Worm (Caenorhabditis elegans) whole organism, early embryonic: ENCODE results near the gene H06I04.3.

Experiments
- aly-1 ChIP-seq: sonication (generic microtip); optimal IDR thresholded peaks from 2 replicates; lab custom pipeline; 2016; ENCODE audit warnings: missing genetic modification characterization, missing compliant biosample characterization
- ama-1 ChIP-seq: fragments of 150-350 bp; optimal IDR thresholded peaks from 2 replicates; lab custom pipeline; 2014
- ceh-13 ChIP-seq: fragments of 200-800 bp; sonication (Bioruptor generic); optimal IDR thresholded peaks from 2 replicates; lab custom pipeline; 2018; ENCODE audit warnings: mild to moderate bottlenecking, missing genetic modification characterization, missing compliant biosample characterization
- tbx-37 ChIP-seq: fragments of 200-800 bp; sonication (Bioruptor generic); conservative IDR thresholded peaks from 2 replicates; pipeline ENCODE4 v1.3.6; 2022; ENCODE audit warnings: missing genetic modification reagents, missing genetic modification characterization, missing compliant biosample characterization

ce11 chrIII:3040735-3041439, 29.4 kb upstream of the H06I04.3 start, which contains the start of gene daf-2:
- TF ChIP-seq aly-1 (tag; lab: Kevin White, UChicago) (no peak), ama-1 (no peak), ceh-13 (GFP tag; lab: Kevin White, UChicago) (no peak), tbx-37 (GFP tag; lab: Robert Waterston, UW) (no peak)
